Fruit fly (Drosophila melanogaster) S2 (cell line): Measurements from ENCODE around the gene Mical.

ENCODE experiments used
- CG8478 ChIP-seq: fragments of >200 bp; optimal IDR thresholded peaks from 2 replicates; lab custom pipeline; 2018
- CTCF ChIP-seq, 2 experiments: fragments of >200 bp; optimal IDR thresholded peaks; 2 replicates each; lab custom pipeline; 2018

DNA sequence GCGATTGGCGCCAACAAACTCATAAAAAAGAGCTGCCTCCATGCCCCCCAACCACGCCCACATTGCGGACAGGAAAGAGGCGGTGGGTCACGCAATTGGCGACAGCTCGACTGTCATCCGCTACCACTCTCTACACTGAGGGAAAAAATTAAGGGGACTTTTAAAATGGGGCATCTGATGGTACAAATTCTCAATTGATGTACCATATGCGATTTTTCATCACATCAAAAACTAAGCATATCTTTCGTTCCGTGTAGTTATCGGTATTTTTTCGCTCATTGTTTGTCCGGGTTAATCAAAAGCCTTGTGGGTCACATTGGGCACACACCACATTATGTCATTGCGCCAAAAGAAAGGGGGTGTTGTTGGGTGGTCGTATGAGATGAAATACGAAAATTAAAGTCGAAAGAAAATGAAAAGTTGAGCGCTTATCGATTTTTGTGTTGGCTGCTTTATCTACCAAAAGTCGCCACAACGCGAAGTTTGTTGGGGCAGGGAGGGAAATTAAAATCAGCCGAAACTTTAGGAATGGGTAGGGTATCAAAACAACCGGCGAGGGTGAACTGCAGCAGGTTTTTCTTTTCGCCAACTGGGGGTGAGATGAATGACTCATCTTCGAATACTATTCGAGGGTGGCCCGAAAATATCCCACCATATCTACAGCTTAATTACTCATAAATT, 18.5 kb downstream of the Mical start:
- TF ChIP-seq CG8478 (lab: Kevin White, UChicago): no peak
- no peak for TF ChIP-seq CTCF (optimal IDR thresholded peaks at IDR 0.05; lab: Kevin White, UChicago)
